Worm (Caenorhabditis elegans) whole organism, L4/young adult: Measurements from ENCODE around the gene F17H10.4.

ENCODE experiments used
- W03F9.2 ChIP-seq: fragments of 150-350 bp; optimal IDR thresholded peaks from 2 replicates; lab custom pipeline; 2014; ENCODE audit warnings: missing biosample characterization, missing genetic modification characterization
- dao-5 ChIP-seq: sonication (generic microtip); optimal IDR thresholded peaks from 2 replicates; lab custom pipeline; 2016; ENCODE audit warnings: missing genotype, missing genetic modification characterization, moderate library complexity, missing compliant biosample characterization
- him-1 ChIP-seq: sonication (generic microtip); optimal IDR thresholded peaks from 2 replicates; lab custom pipeline; 2016; ENCODE audit warnings: missing genotype, missing genetic modification reagents, missing genetic modification characterization, missing compliant biosample characterization

DNA sequence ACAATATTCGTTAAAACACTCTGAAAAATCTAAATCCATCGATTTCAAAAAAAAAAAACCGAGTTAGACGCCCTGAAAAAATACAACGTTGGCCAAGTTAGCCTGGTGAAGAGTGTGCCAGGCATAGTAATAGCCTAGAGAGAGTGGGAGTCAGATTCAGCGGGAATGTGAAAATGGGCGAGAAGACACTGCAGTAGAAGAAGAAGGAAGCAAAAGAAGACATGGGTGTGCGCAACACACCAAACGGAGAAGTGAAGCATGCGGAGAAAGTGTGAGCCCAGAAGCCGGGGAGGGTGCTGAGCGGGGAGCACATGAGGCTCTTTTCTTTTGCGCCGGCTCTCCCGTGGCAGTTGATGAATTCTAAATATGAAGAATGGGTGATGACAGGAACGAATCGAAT, 44.9 kb upstream of the F17H10.4 start:
- peak; percentile 65 for TF ChIP-seq him-1 (tag; lab: Kevin White, UChicago)
- TF ChIP-seq W03F9.2 (tag; lab: Kevin White, UChicago): no peak
- TF ChIP-seq dao-5 (tag; lab: Kevin White, UChicago): no peak
